Worm (Caenorhabditis elegans): ENCODE data around the gene srw-23.

Gene srw-23

ce11 chrV:16893440-16893839 lies 19.7 kb downstream of the srw-23 start, which contains the start of gene F09C6.15:
Gene F09C6.15, plus strand, starts transcription at chrV:16893740.
- no peak for TF ChIP-seq unc-39 (tag; optimal IDR thresholded peaks at IDR 0.05)

- TF ChIP-seq sem-2 (GFP tag; optimal IDR thresholded peaks at IDR 0.05) (no peak), lsy-2 (tag; optimal IDR thresholded peaks at IDR 0.05) (no peak), zip-8 (tag; optimal IDR thresholded peaks at IDR 0.05) (no peak)
Measured at ce11 chrV:16899355-16899754, 25.6 kb downstream of the srw-23 start, which contains the start of gene fbxa-45. Gene fbxa-45, minus strand, starts transcription at chrV:16899455.

ce11 chrV:16902726-16903125 lies 29.0 kb downstream of the srw-23 start, which contains the start of gene srd-68:
Gene srd-68, minus strand, starts transcription at chrV:16902826.
- TF ChIP-seq lin-13 (tag; optimal IDR thresholded peaks at IDR 0.05) (no peak), tbx-8 (GFP tag; optimal IDR thresholded peaks at IDR 0.05) (no peak), drap-1 (GFP tag; optimal IDR thresholded peaks at IDR 0.05) (no peak), mep-1 (tag; optimal IDR thresholded peaks at IDR 0.05) (no peak), elt-3 (tag; optimal IDR thresholded peaks at IDR 0.05) (no peak), snpc-4 (tag; optimal IDR thresholded peaks at IDR 0.05) (no peak), mab-5 (tag; optimal IDR thresholded peaks at IDR 0.05) (no peak), nhr-76 (tag; optimal IDR thresholded peaks at IDR 0.05) (no peak), ceh-43 (GFP tag; optimal IDR thresholded peaks at IDR 0.05) (no peak), flh-1 (GFP tag; optimal IDR thresholded peaks at IDR 0.05) (no peak), ham-2 (GFP tag; optimal IDR thresholded peaks at IDR 0.05) (no peak)

ce11 chrV:16904612-16905011 lies 30.9 kb downstream of the srw-23 start, which contains the start of gene nhr-262:
Gene nhr-262, plus strand, starts transcription at chrV:16904912.
- no peak for TF ChIP-seq bed-3 (GFP tag; optimal IDR thresholded peaks at IDR 0.05)
- no peak for TF ChIP-seq ces-1 (GFP tag; optimal IDR thresholded peaks at IDR 0.05)
- TF ChIP-seq ceh-43 (GFP tag; optimal IDR thresholded peaks at IDR 0.05), result no peak
- TF ChIP-seq mls-2 (tag; optimal IDR thresholded peaks at IDR 0.05), result no peak
- TF ChIP-seq blmp-1 (tag; optimal IDR thresholded peaks at IDR 0.05), result no peak
- TF ChIP-seq ceh-83 (GFP tag; optimal IDR thresholded peaks at IDR 0.05), result no peak
- TF ChIP-seq nhr-237 (tag; optimal IDR thresholded peaks at IDR 0.05), result no peak
- TF ChIP-seq pha-4 (tag; optimal IDR thresholded peaks at IDR 0.05), result no peak
- TF ChIP-seq elt-3 (tag; optimal IDR thresholded peaks at IDR 0.05), result no peak
- TF ChIP-seq snpc-4 (tag; optimal IDR thresholded peaks at IDR 0.05), result no peak
- no peak for TF ChIP-seq lin-13 (tag; optimal IDR thresholded peaks at IDR 0.05)
- TF ChIP-seq mab-5 (tag; optimal IDR thresholded peaks at IDR 0.05), result no peak
- TF ChIP-seq M03D4.4 (tag; optimal IDR thresholded peaks at IDR 0.05), result no peak
- TF ChIP-seq sem-2 (GFP tag; optimal IDR thresholded peaks at IDR 0.05), result no peak
- no peak for TF ChIP-seq nhr-2 (tag; optimal IDR thresholded peaks at IDR 0.05)
- no peak for TF ChIP-seq cnd-1 (tag; optimal IDR thresholded peaks at IDR 0.05)
- TF ChIP-seq ceh-39 (tag; optimal IDR thresholded peaks at IDR 0.05), result no peak
- no peak for TF ChIP-seq tbx-8 (GFP tag; optimal IDR thresholded peaks at IDR 0.05)
- no peak for TF ChIP-seq lin-32 (GFP tag; optimal IDR thresholded peaks at IDR 0.05)

ce11 chrV:16909871-16910270 lies 36.1 kb downstream of the srw-23 start, which contains the start of gene F09C6.16:
Gene F09C6.16, minus strand, starts transcription at chrV:16909971.
- no peak for TF ChIP-seq nhr-76 (tag; optimal IDR thresholded peaks at IDR 0.05)
- no peak for TF ChIP-seq nhr-237 (tag; optimal IDR thresholded peaks at IDR 0.05)
- TF ChIP-seq blmp-1 (tag; optimal IDR thresholded peaks at IDR 0.05), result no peak
- no peak for TF ChIP-seq ceh-43 (GFP tag; optimal IDR thresholded peaks at IDR 0.05)
- TF ChIP-seq snpc-4 (tag; optimal IDR thresholded peaks at IDR 0.05), result no peak
- TF ChIP-seq nhr-2 (tag; optimal IDR thresholded peaks at IDR 0.05), result no peak
- TF ChIP-seq cnd-1 (tag; optimal IDR thresholded peaks at IDR 0.05), result no peak
- TF ChIP-seq elt-1 (tag; optimal IDR thresholded peaks at IDR 0.05; ENCODE audit: borderline replicate concordance, insufficient read depth), result no peak

- TF ChIP-seq pha-4 (tag; optimal IDR thresholded peaks at IDR 0.05) (no peak), elt-3 (tag; optimal IDR thresholded peaks at IDR 0.05) (no peak), blmp-1 (tag; optimal IDR thresholded peaks at IDR 0.05) (no peak), nhr-2 (tag; optimal IDR thresholded peaks at IDR 0.05) (no peak), lsy-2 (tag; optimal IDR thresholded peaks at IDR 0.05) (no peak), unc-39 (tag; optimal IDR thresholded peaks at IDR 0.05) (no peak), nhr-237 (tag; optimal IDR thresholded peaks at IDR 0.05) (no peak), mls-2 (tag; optimal IDR thresholded peaks at IDR 0.05) (no peak), mep-1 (tag; optimal IDR thresholded peaks at IDR 0.05) (no peak), sem-2 (GFP tag; optimal IDR thresholded peaks at IDR 0.05) (no peak), nhr-12 (tag; optimal IDR thresholded peaks at IDR 0.05) (no peak), snpc-4 (tag; optimal IDR thresholded peaks at IDR 0.05) (no peak), ztf-11 (tag; optimal IDR thresholded peaks at IDR 0.05) (no peak), ces-1 (GFP tag; optimal IDR thresholded peaks at IDR 0.05) (no peak)
Measured at ce11 chrV:16910864-16911263, 37.1 kb downstream of the srw-23 start.
